Worm (Caenorhabditis elegans) whole organism, midembryonic: Measurements from ENCODE around the gene F42E11.3.

Experiments
- cog-1 ChIP-seq: sonication (generic microtip); optimal IDR thresholded peaks from 2 replicates; lab custom pipeline; 2016; ENCODE audit warnings: missing genetic modification characterization, missing compliant biosample characterization
- flt-1 ChIP-seq: fragments of 200-800 bp; sonication (Bioruptor generic); IDR thresholded peaks from 2 replicates; pipeline ENCODE4 v1.3.6; 2022; ENCODE audit warnings: missing genetic modification characterization, missing compliant biosample characterization
- klf-2 ChIP-seq: fragments of 200-800 bp; sonication (Bioruptor generic); conservative IDR thresholded peaks from 2 replicates; pipeline ENCODE4 v1.3.6; 2022; ENCODE audit warnings: missing genetic modification reagents, missing genetic modification characterization, missing compliant biosample characterization
- ref-1 ChIP-seq: fragments of 200-800 bp; sonication (Bioruptor generic); conservative IDR thresholded peaks from 2 replicates; pipeline ENCODE4 v1.3.6; 2022; ENCODE audit warnings: missing genetic modification reagents, missing genetic modification characterization, missing compliant biosample characterization
- tab-1 ChIP-seq: fragments of 200-800 bp; sonication (Bioruptor generic); IDR thresholded peaks from 2 replicates; pipeline ENCODE4 v1.3.6; 2022; ENCODE audit warnings: missing genetic modification characterization, missing compliant biosample characterization
- ztf-23 ChIP-seq: fragments of 200-800 bp; sonication (Bioruptor generic); IDR thresholded peaks from 2 replicates; pipeline ENCODE4 v1.3.6; 2022; ENCODE audit warnings: missing genetic modification reagents, missing genetic modification characterization, missing compliant biosample characterization
- ztf-29 ChIP-seq: fragments of 200-800 bp; sonication (Bioruptor generic); IDR thresholded peaks from 2 replicates; pipeline ENCODE4 v1.3.6; 2022; ENCODE audit warnings: missing genetic modification reagents, missing genetic modification characterization, missing compliant biosample characterization

DNA sequence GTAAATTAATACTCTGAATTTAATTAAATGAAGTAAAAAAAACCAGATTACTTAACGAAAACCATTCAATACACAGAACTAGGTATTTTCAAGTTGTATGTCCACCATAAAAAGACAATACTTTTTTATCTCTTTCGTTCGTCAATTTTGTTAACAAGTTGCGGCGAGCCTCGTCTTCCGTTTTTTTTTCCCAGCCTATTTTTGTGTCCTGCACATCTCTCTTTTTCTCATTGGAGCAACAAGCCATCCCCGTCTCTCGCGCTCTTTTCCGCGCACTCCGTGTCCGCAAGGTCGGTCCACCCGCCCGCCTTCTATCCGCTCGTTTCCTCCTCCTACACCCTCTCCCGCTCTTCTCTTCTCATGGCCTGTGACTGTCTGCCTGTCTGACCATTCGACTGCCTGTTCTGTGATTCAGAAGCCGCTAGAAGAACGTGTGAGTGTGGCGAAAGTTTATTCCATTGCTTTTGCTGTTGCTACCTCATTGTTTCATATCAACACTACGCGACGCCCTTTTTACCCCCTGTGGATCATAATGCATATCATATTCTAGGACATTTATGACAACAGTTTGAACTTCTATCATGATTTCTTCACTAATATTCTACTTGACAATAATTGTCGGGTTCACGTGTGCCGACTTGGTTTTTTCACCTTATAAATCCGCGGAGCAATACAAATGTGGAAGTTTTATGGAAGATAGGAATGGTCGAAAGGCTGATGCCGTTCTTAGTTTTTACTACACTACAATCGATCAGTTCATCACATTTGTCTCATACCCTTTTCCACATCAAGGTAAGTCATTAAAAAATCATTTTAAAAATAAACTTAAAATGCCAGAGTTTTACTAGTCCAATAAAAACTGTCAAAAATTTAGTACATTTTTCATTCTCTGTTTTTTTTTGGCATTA, 9.4 kb upstream of the F42E11.3 start, which contains the start of the genes F08B12.11 and prmn-1:
- TF ChIP-seq flt-1, result no peak
- no peak for TF ChIP-seq tab-1 (GFP tag; lab: Robert Waterston, UW)
- no peak for TF ChIP-seq klf-2 (GFP tag; lab: Robert Waterston, UW)
- TF ChIP-seq ztf-29 (GFP tag; lab: Robert Waterston, UW), result peak; percentile 46; the same call in 1 of the 2 replicates
- TF ChIP-seq ref-1, result no peak
- no peak for TF ChIP-seq cog-1 (tag; lab: Kevin White, UChicago)
- peak; percentile 50; the same call in 1 of the 2 replicates for TF ChIP-seq ztf-23
